Fruit fly (Drosophila melanogaster) whole organism, pupa: ENCODE data around the gene CG14450.
"Not testable (repeated sequence)": the region's sequence is repeated elsewhere in the genome, so short reads cannot be mapped to it uniquely, and the experiment has no call there.

Experiments used
- CG10348 ChIP-seq: fragments of 200-800 bp; sonication (Bioruptor generic); IDR thresholded peaks from 2 replicates; pipeline ENCODE4 v1.3.6; 2022; ENCODE audit warnings: missing biosample characterization, missing genetic modification characterization
- CG12605 ChIP-seq: fragments of 200-800 bp; sonication (Bioruptor generic); IDR thresholded peaks from 2 replicates; pipeline ENCODE4 v1.3.6; 2022; ENCODE audit warnings: missing biosample characterization, missing genetic modification characterization
- CG13204 ChIP-seq: fragments of 200-800 bp; sonication (Bioruptor generic); optimal IDR thresholded peaks from 2 replicates; lab custom pipeline; 2018; ENCODE audit warnings: missing biosample characterization, mild to moderate bottlenecking, missing genetic modification characterization, moderate library complexity
- CG14655 ChIP-seq: fragments of 200-800 bp; sonication (Bioruptor generic); optimal IDR thresholded peaks from 3 replicates; lab custom pipeline; 2017; ENCODE audit warnings: mild to moderate bottlenecking, missing biosample characterization, missing genetic modification reagents, missing genetic modification characterization
- CG15710 ChIP-seq: fragments of 200-800 bp; sonication (Bioruptor generic); optimal IDR thresholded peaks from 2 replicates; lab custom pipeline; 2018; ENCODE audit warnings: missing biosample characterization, mild to moderate bottlenecking, missing genetic modification characterization, moderate library complexity
- CG17806 ChIP-seq: fragments of 200-800 bp; sonication (Bioruptor generic); optimal IDR thresholded peaks from 2 replicates; lab custom pipeline; 2018; ENCODE audit warnings: missing biosample characterization, mild to moderate bottlenecking, missing genetic modification characterization, moderate library complexity
- CG32121 ChIP-seq: fragments of 200-800 bp; sonication (Bioruptor generic); IDR thresholded peaks from 2 replicates; pipeline ENCODE4 v1.3.6; 2022; ENCODE audit warnings: missing biosample characterization, missing genetic modification characterization
- CG34367 ChIP-seq: fragments of 200-800 bp; sonication (Bioruptor generic); optimal IDR thresholded peaks from 2 replicates; lab custom pipeline; 2018; ENCODE audit warnings: missing biosample characterization, mild to moderate bottlenecking, missing genetic modification characterization
- CG4496 ChIP-seq: fragments of 200-800 bp; sonication (Bioruptor generic); IDR thresholded peaks from 3 replicates; pipeline ENCODE4 v1.3.6; 2022; ENCODE audit warnings: missing biosample characterization, missing genetic modification characterization
- CG8159 ChIP-seq: fragments of 200-800 bp; sonication (Bioruptor generic); optimal IDR thresholded peaks from 3 replicates; lab custom pipeline; 2018; ENCODE audit warnings: missing biosample characterization, mild to moderate bottlenecking, missing genetic modification characterization, moderate library complexity
- CG8301 ChIP-seq: fragments of 200-800 bp; sonication (Bioruptor generic); optimal IDR thresholded peaks from 2 replicates; lab custom pipeline; 2018; ENCODE audit warnings: missing biosample characterization, mild to moderate bottlenecking, missing genetic modification characterization
- CG9948 ChIP-seq: fragments of 200-800 bp; sonication (Bioruptor generic); optimal IDR thresholded peaks from 2 replicates; lab custom pipeline; 2018; ENCODE audit warnings: missing biosample characterization, mild to moderate bottlenecking, missing genetic modification characterization, moderate library complexity
- D1 ChIP-seq: fragments of 200-800 bp; sonication (Bioruptor generic); optimal IDR thresholded peaks from 2 replicates; lab custom pipeline; 2018; ENCODE audit warnings: missing biosample characterization, mild to moderate bottlenecking, missing genetic modification characterization, moderate library complexity
- EcR ChIP-seq: fragments of 200-800 bp; sonication (Bioruptor generic); optimal IDR thresholded peaks from 3 replicates; lab custom pipeline; 2019; ENCODE audit warnings: missing biosample characterization, missing genetic modification characterization, mild to moderate bottlenecking, moderate library complexity, missing genetic modification reagents
- Ets98B ChIP-seq: fragments of 200-800 bp; sonication (Bioruptor generic); IDR thresholded peaks from 2 replicates; pipeline ENCODE4 v1.3.6; 2022; ENCODE audit warnings: missing biosample characterization, missing genetic modification characterization
- Pif1A ChIP-seq: fragments of 200-800 bp; sonication (Bioruptor generic); optimal IDR thresholded peaks from 3 replicates; lab custom pipeline; 2016; ENCODE audit warnings: missing biosample characterization, missing genetic modification characterization
- Pif1B ChIP-seq: fragments of 200-800 bp; sonication (Bioruptor generic); optimal IDR thresholded peaks from 3 replicates; lab custom pipeline; 2016; ENCODE audit warnings: missing biosample characterization, missing genetic modification characterization
- Snoo ChIP-seq: fragments of 200-800 bp; sonication (Bioruptor generic); optimal IDR thresholded peaks from 3 replicates; lab custom pipeline; 2017; ENCODE audit warnings: missing biosample characterization, mild to moderate bottlenecking, missing genetic modification characterization, inconsistent platforms
- fd96Ca ChIP-seq: fragments of 200-800 bp; sonication (Bioruptor generic); IDR thresholded peaks from 3 replicates; pipeline ENCODE4 v1.3.6; 2022; ENCODE audit warnings: missing biosample characterization, missing genetic modification characterization
- gl ChIP-seq: fragments of 200-800 bp; sonication (Bioruptor generic); optimal IDR thresholded peaks from 2 replicates; lab custom pipeline; 2018; ENCODE audit warnings: missing biosample characterization, mild to moderate bottlenecking, missing genetic modification characterization
- rn ChIP-seq: fragments of 200-800 bp; sonication (Bioruptor generic); IDR thresholded peaks from 2 replicates; pipeline ENCODE4 v1.3.6; 2022; ENCODE audit warnings: missing biosample characterization, missing genetic modification characterization

The CG14450 gene

dm6 chr3L:22729466-22729865 lies 1.9 kb upstream of the CG14450 start, which contains the start of gene CG32454:
TSS of gene CG32454 (plus strand) at chr3L:22729766.
- TF ChIP-seq CG4496 (GFP tag; lab: Robert Waterston, UW) (no peak), CG17806 (tag; lab: Kevin White, UChicago) (no peak), CG14655 (GFP tag; lab: Kevin White, UChicago) (no peak), CG8301 (tag; lab: Kevin White, UChicago) (no peak), CG9948 (tag; lab: Kevin White, UChicago) (no peak), fd96Ca (GFP tag; lab: Robert Waterston, UW) (no peak), CG15710 (tag; lab: Kevin White, UChicago) (no peak), CG34367 (tag; lab: Kevin White, UChicago) (no peak), Ets98B (GFP tag; lab: Robert Waterston, UW) (no peak), D1 (tag; lab: Kevin White, UChicago) (no peak), gl (tag; lab: Kevin White, UChicago) (no peak)

- TF ChIP-seq CG9948 (tag; lab: Kevin White, UChicago) (no peak), CG17806 (tag; lab: Kevin White, UChicago) (no peak), CG8159 (no peak), Pif1B (no peak), CG15710 (tag; lab: Kevin White, UChicago) (no peak), CG34367 (tag; lab: Kevin White, UChicago) (no peak), CG13204 (GFP tag; lab: Kevin White, UChicago) (no peak), CG14655 (GFP tag; lab: Kevin White, UChicago) (no peak), EcR (GFP tag; lab: Kevin White, UChicago) (no peak), rn (GFP tag; lab: Robert Waterston, UW) (no peak)
Observed at dm6 chr3L:22724046-22724771, 3.4 kb downstream of the CG14450 start.

- no peak for TF ChIP-seq CG17806 (tag; lab: Kevin White, UChicago)
- TF ChIP-seq CG9948 (tag; lab: Kevin White, UChicago) = no peak
- TF ChIP-seq Pif1A (GFP tag; lab: Kevin White, UChicago) = no peak
- TF ChIP-seq gl (tag; lab: Kevin White, UChicago) = no peak
- TF ChIP-seq CG12605 = no peak
- no peak for TF ChIP-seq CG8159
- TF ChIP-seq CG34367 (tag; lab: Kevin White, UChicago) = no peak
- TF ChIP-seq CG13204 (GFP tag; lab: Kevin White, UChicago) = no peak
- no peak for TF ChIP-seq CG4496 (GFP tag; lab: Robert Waterston, UW)
- TF ChIP-seq EcR (GFP tag; lab: Kevin White, UChicago) = no peak
- no peak for TF ChIP-seq D1 (tag; lab: Kevin White, UChicago)
- no peak for TF ChIP-seq fd96Ca (GFP tag; lab: Robert Waterston, UW)
- TF ChIP-seq CG8301 (tag; lab: Kevin White, UChicago) = no peak
- TF ChIP-seq Ets98B (GFP tag; lab: Robert Waterston, UW) = no peak
- TF ChIP-seq CG15710 (tag; lab: Kevin White, UChicago) = no peak
- TF ChIP-seq Snoo (tag; lab: Kevin White, UChicago) = no peak
- TF ChIP-seq, all 21 proteins: peak for 0
Observed at dm6 chr3L:22721991-22722390, 5.6 kb downstream of the CG14450 start, which contains the start of gene CG14451. TSS of gene CG14451 (minus strand) at chr3L:22722091.

dm6 chr3L:22720694-22721270 lies 6.8 kb downstream of the CG14450 start, which contains the start of gene mael:
TSS of gene mael (plus strand) at chr3L:22721203.
- TF ChIP-seq CG14655 (GFP tag; lab: Kevin White, UChicago); CG13204 (GFP tag; lab: Kevin White, UChicago); CG4496 (GFP tag; lab: Robert Waterston, UW): not testable (repeated sequence)

- TF ChIP-seq CG8301 (tag; lab: Kevin White, UChicago) (no peak), CG8159 (peak; percentile 62), CG17806 (tag; lab: Kevin White, UChicago) (peak; percentile 61), rn (GFP tag; lab: Robert Waterston, UW) (peak; percentile 50; the same call in 1 of the 2 replicates), Snoo (tag; lab: Kevin White, UChicago) (no peak), CG12605 (no peak), CG4496 (GFP tag; lab: Robert Waterston, UW) (peak; percentile 74), D1 (tag; lab: Kevin White, UChicago) (no peak), Pif1B (peak; percentile 33), fd96Ca (GFP tag; lab: Robert Waterston, UW) (no peak), CG34367 (tag; lab: Kevin White, UChicago) (peak; percentile 37), gl (tag; lab: Kevin White, UChicago) (no peak), EcR (GFP tag; lab: Kevin White, UChicago) (no peak), CG14655 (GFP tag; lab: Kevin White, UChicago) (no peak), CG32121 (GFP tag; lab: Robert Waterston, UW) (peak; percentile 78), CG15710 (tag; lab: Kevin White, UChicago) (peak; percentile 63), Pif1A (GFP tag; lab: Kevin White, UChicago) (no peak), CG10348 (GFP tag; lab: Robert Waterston, UW) (no peak), CG9948 (tag; lab: Kevin White, UChicago) (peak; percentile 56), CG13204 (GFP tag; lab: Kevin White, UChicago) (no peak), Ets98B (GFP tag; lab: Robert Waterston, UW) (peak; percentile 77)
Observed at dm6 chr3L:22717137-22717767, 10.3 kb downstream of the CG14450 start, which contains the start of the genes ArfGAP3 and CG32452. TSS of gene ArfGAP3 (minus strand) at chr3L:22717577. TSS of gene CG32452 (plus strand) at chr3L:22717728.
